Worm (Caenorhabditis elegans): ENCODE data around the gene srx-80.

The srx-80 gene

DNA sequence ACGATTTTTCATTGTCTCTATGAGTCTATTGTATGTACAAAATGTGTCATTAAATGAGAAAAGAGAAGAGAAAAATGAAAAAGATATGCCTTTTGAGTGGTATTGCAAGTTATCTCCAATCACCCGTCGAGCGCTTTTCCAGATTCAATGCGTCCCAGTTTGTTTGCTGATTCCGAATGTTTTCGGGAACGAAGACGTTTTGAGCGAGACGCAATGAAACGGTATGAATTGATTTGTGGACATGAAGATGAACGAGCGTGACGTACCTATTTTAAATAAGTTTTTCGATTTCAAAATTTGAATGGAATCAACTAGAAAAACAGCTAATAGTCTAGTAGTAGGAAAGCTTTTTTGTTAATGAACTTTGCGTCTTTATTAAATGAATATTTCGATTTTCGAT is 23.3 kb downstream of the srx-80 start:
- peak; percentile 4 for TF ChIP-seq nhr-21 (tag; optimal IDR thresholded peaks at IDR 0.05)
- no peak for TF ChIP-seq lsy-2 (tag; optimal IDR thresholded peaks at IDR 0.05)
- no peak for TF ChIP-seq aly-2 (tag; optimal IDR thresholded peaks at IDR 0.05)
- peak; percentile 4 for TF ChIP-seq blmp-1 (tag; optimal IDR thresholded peaks at IDR 0.05; ENCODE audit: insufficient read depth)
- no peak for TF ChIP-seq alr-1 (tag; optimal IDR thresholded peaks at IDR 0.05)
- no peak for TF ChIP-seq R02D3.7 (tag; optimal IDR thresholded peaks at IDR 0.05)
- peak; percentile 5 for TF ChIP-seq nhr-237 (tag; optimal IDR thresholded peaks at IDR 0.05)
- no peak for TF ChIP-seq unc-55 (GFP tag; optimal IDR thresholded peaks at IDR 0.05)
- no peak for TF ChIP-seq ztf-1 (GFP tag; conservative IDR thresholded peaks at IDR 0.05)
- TF ChIP-seq ama-1 (optimal IDR thresholded peaks at IDR 0.05): peak; percentile 53

DNA sequence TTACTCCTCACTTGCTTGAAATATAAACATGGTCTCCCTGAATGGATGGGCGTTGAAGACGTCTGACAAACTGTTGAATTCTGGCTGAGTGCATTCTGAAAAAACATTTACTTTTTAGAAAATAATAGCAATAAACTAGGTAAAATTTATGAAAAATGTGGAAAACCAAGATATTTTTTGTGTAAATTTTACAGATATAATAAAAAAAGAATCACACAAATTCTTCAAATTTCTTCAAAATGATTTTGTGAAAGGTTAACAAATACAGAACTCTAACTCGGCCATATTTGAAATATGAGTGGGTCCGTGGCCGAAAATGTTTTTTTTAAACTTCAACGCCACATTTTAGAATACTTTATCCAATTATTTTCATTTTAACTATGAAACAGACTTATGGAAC is 24.6 kb downstream of the srx-80 start, which contains the start of gene glb-15:
Gene glb-15 (minus strand): TSS at position 101 of the 400 bp plus-strand sequence.
- TF ChIP-seq nhr-237 (tag; optimal IDR thresholded peaks at IDR 0.05) (no peak), nhr-77 (tag; optimal IDR thresholded peaks at IDR 0.05) (no peak), elt-3 (tag; optimal IDR thresholded peaks at IDR 0.05) (no peak), F13H6.1 (tag; optimal IDR thresholded peaks at IDR 0.05) (no peak), aly-2 (tag; optimal IDR thresholded peaks at IDR 0.05) (no peak), unc-39 (tag; optimal IDR thresholded peaks at IDR 0.05) (no peak)

DNA sequence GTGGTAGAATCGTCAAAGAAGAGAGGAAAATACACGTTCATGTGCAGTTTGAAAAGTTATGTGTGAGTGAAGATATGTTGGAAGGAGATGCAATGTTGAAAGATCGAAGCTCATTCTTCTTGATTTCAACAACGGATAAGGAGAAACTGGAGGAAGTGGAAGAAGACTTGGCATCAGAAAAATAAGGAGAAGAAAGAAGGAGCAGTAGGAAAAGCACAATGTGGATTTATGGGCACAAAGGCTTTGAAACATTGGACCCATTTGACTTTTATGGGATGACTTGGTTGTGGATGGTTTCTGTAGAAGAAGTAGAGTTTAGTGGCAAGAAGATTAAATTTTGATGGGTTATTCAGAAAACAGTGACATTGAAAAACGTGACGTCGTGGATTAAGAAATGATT is 26.6 kb downstream of the srx-80 start:
- TF ChIP-seq ama-1 (optimal IDR thresholded peaks at IDR 0.05): no peak
- no peak for TF ChIP-seq Y55F3AM.14 (GFP tag; optimal IDR thresholded peaks at IDR 0.05)
- TF ChIP-seq mab-5 (tag; optimal IDR thresholded peaks at IDR 0.05): peak; percentile 58
- TF ChIP-seq skn-1 (tag; optimal IDR thresholded peaks at IDR 0.05): no peak
- TF ChIP-seq sem-4 (tag; optimal IDR thresholded peaks at IDR 0.05): no peak
- no peak for TF ChIP-seq peb-1 (tag; optimal IDR thresholded peaks at IDR 0.05)
- TF ChIP-seq egl-27 (tag; optimal IDR thresholded peaks at IDR 0.05): no peak

DNA sequence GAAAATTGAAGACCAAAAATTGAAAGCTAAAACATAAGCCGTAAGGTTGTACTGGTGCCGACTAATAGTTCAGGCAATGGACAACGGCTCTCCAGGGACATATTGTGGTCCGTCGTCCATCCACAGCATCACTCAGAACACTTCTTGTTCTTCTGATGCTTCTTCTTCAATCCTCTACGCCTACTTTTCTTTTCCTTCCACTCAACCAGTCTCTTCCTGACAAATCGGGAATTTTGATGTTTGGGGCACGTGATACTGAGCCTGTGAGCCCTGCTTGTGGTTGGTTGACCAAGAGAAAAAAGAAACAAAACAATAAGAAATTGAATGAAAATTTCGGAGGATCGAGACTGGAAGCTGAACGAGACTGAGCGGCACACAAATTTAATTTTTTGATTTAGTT is 27.7 kb downstream of the srx-80 start:
- TF ChIP-seq lin-11 (tag; optimal IDR thresholded peaks at IDR 0.05) (no peak), sem-4 (tag; optimal IDR thresholded peaks at IDR 0.05) (no peak), mdl-1 (tag; optimal IDR thresholded peaks at IDR 0.05) (peak in 1 of 2 experiments; percentile 3), skn-1 (tag; optimal IDR thresholded peaks at IDR 0.05) (no peak), F13H6.1 (tag; optimal IDR thresholded peaks at IDR 0.05) (no peak), nhr-12 (tag; optimal IDR thresholded peaks at IDR 0.05) (no peak), mab-5 (tag; optimal IDR thresholded peaks at IDR 0.05) (peak; percentile 0)

DNA sequence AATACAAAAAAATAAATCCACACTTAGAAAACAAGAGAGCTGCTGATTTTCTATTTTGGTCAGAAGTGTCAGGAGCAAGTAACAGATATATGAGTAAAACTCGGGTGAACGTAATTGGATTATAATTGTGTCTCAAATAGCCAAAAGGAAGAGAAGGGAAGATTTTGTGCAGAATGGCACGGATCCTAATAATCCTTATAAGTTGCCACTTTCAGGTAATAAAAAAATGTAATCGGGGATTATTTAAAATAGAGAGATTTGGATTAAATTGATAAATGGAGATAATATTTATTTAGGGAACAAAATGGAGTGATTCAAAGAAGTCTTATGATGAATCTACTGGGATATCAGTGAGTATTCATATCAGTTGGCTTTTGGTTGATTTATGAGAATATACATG is 31.4 kb downstream of the srx-80 start:
- TF ChIP-seq zag-1 (tag; optimal IDR thresholded peaks at IDR 0.05) (no peak), C34F6.9 (tag; optimal IDR thresholded peaks at IDR 0.05) (no peak)

DNA sequence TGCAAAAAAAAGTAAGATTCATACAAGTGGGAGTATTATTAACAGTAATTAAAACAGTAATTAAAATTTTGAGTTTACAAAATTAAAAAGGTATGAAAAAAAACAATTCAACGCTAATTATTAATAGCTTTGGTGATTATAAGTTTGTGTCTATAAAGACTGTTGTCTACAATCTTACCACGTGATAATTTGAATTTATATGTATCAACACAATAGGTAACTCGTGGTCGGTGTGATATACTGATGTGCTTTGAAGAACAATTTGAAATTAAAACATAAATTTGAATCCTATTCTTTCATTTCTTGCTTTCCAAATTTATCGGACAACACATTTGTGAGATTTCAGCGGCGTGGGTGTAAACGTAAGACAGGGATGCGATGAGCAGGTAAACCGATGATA is 34.3 kb downstream of the srx-80 start:
- TF ChIP-seq alr-1 (tag; optimal IDR thresholded peaks at IDR 0.05): no peak
- no peak for TF ChIP-seq unc-55 (GFP tag; optimal IDR thresholded peaks at IDR 0.05)
- no peak for TF ChIP-seq nhr-10 (tag; optimal IDR thresholded peaks at IDR 0.05)
- TF ChIP-seq elt-1 (tag; optimal IDR thresholded peaks at IDR 0.05): no peak
- no peak for TF ChIP-seq mab-5 (tag; optimal IDR thresholded peaks at IDR 0.05)
- no peak for TF ChIP-seq nhr-23 (tag; optimal IDR thresholded peaks at IDR 0.05)
- no peak for TF ChIP-seq blmp-1 (tag; optimal IDR thresholded peaks at IDR 0.05; ENCODE audit: insufficient read depth)
- TF ChIP-seq ceh-82 (tag; optimal IDR thresholded peaks at IDR 0.05): no peak
- no peak for TF ChIP-seq ztf-11 (tag; optimal IDR thresholded peaks at IDR 0.05)
- no peak for TF ChIP-seq sem-4 (tag; optimal IDR thresholded peaks at IDR 0.05)

DNA sequence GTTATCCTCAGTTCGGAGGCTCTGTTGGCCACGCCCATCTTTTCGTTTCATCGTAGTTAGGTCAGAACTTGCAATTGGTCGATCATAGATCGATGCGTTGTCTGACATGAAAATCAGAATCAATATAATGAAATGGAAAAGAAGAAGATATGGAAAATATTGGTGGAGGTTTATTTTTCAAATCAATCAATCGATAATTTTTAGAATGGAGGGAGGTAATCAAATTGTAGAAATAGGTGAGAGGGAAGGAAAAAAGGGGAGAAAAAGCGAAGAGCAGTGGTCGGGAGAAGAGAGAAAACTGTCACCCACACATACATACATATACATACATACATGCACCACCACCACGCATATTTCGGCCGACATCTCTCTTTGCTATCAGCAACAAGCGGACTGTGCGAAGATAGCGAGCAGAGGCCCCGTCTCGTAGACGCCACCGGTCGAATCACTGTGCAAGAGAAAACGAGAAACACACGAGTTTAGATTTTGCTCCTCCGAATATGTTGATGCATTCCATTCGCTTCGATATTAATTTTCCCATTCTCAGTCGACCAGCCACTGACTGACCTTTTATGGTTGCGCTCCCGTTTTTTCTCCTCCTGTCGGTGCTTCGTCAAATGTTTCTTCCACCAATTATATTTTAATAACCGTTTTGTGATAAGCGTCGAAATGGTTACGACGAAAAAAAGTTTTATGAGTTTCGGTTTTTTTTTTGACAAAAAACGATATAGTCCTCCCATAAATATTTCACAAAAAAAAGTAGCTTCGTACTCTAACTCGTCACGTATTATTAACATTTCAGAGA is 35.9 kb downstream of the srx-80 start, which contains the start of gene F35B12.10:
Gene F35B12.10 (minus strand): TSS at position 51 of the 805 bp plus-strand sequence.
- TF ChIP-seq ama-1 (optimal IDR thresholded peaks at IDR 0.05) (no peak), nhr-12 (tag; optimal IDR thresholded peaks at IDR 0.05) (no peak), nhr-129 (tag; optimal IDR thresholded peaks at IDR 0.05) (no peak), nhr-11 (tag; optimal IDR thresholded peaks at IDR 0.05) (no peak), elt-3 (tag; optimal IDR thresholded peaks at IDR 0.05) (no peak), sma-3 (GFP tag; optimal IDR thresholded peaks at IDR 0.05) (peak; percentile 49), unc-62 (GFP tag; optimal IDR thresholded peaks at IDR 0.05) (no peak), crh-2 (tag; optimal IDR thresholded peaks at IDR 0.05) (peak; percentile 28), fos-1 (tag; optimal IDR thresholded peaks at IDR 0.05) (peak; percentile 55), nhr-23 (tag; optimal IDR thresholded peaks at IDR 0.05) (no peak), alr-1 (tag; optimal IDR thresholded peaks at IDR 0.05) (no peak), elt-1 (tag; optimal IDR thresholded peaks at IDR 0.05) (no peak), sma-9 (GFP tag; optimal IDR thresholded peaks at IDR 0.05) (peak; percentile 58), sma-9 (tag; optimal IDR thresholded peaks at IDR 0.05) (no peak), F13H6.1 (tag; optimal IDR thresholded peaks at IDR 0.05) (peak; percentile 27), nhr-25 (tag; optimal IDR thresholded peaks at IDR 0.05) (no peak), aly-2 (tag; optimal IDR thresholded peaks at IDR 0.05) (no peak), unc-39 (tag; optimal IDR thresholded peaks at IDR 0.05) (no peak), ceh-82 (tag; optimal IDR thresholded peaks at IDR 0.05) (no peak), nhr-6 (tag; optimal IDR thresholded peaks at IDR 0.05) (no peak)
